Worm (Caenorhabditis elegans) whole organism, L3 larva: ENCODE measurements around the gene T22D1.3.
A peak's percentile ranks its signal among the peaks of the same experiment; 100 is the strongest.

ENCODE experiments used
- R02D3.7 ChIP-seq: fragments of 150-350 bp; optimal IDR thresholded peaks from 2 replicates; lab custom pipeline; 2014; ENCODE audit warnings: missing biosample characterization, missing genetic modification characterization
- ZK546.5 ChIP-seq: sonication (generic microtip); optimal IDR thresholded peaks from 2 replicates; lab custom pipeline; 2017; ENCODE audit warnings: missing biosample characterization, missing genetic modification characterization
- aly-2 ChIP-seq: fragments of 150-350 bp; optimal IDR thresholded peaks from 2 replicates; lab custom pipeline; 2014; ENCODE audit warnings: missing biosample characterization, missing genetic modification characterization
- ama-1 ChIP-seq: fragments of 150-350 bp; optimal IDR thresholded peaks from 2 replicates; lab custom pipeline; 2018
- ceh-16 ChIP-seq: sonication (generic microtip); optimal IDR thresholded peaks from 2 replicates; lab custom pipeline; 2017; ENCODE audit warnings: missing biosample characterization, missing genetic modification characterization
- ceh-28 ChIP-seq: fragments of 150-350 bp; optimal IDR thresholded peaks from 2 replicates; lab custom pipeline; 2014; ENCODE audit warnings: missing biosample characterization, missing genetic modification reagents, missing genetic modification characterization
- ceh-9 ChIP-seq: sonication (generic microtip); optimal IDR thresholded peaks from 2 replicates; lab custom pipeline; 2018; ENCODE audit warnings: missing biosample characterization, missing genetic modification characterization
- egl-27 ChIP-seq: sonication (generic microtip); optimal IDR thresholded peaks from 4 replicates; lab custom pipeline; 2017; ENCODE audit warnings: missing biosample characterization, missing genetic modification reagents, missing genetic modification characterization
- egl-5 ChIP-seq: fragments of 150-350 bp; optimal IDR thresholded peaks from 2 replicates; lab custom pipeline; 2017; ENCODE audit warnings: missing biosample characterization, missing genetic modification reagents, missing genetic modification characterization, inconsistent platforms
- elt-2 ChIP-seq: sonication (generic microtip); optimal IDR thresholded peaks from 2 replicates; lab custom pipeline; 2016; ENCODE audit warnings: missing genetic modification reagents, mild to moderate bottlenecking, missing genetic modification characterization, missing compliant biosample characterization
- eor-1 ChIP-seq, 2 experiments: fragments of 150-350 bp; optimal IDR thresholded peaks; 2 replicates each; lab custom pipeline; 2014 to 2018; ENCODE audit warnings: missing biosample characterization in 2 of 2, missing genetic modification characterization in 2 of 2
- fkh-10 ChIP-seq: sonication (generic microtip); optimal IDR thresholded peaks from 2 replicates; lab custom pipeline; 2017; ENCODE audit warnings: missing biosample characterization, missing genetic modification reagents, missing genetic modification characterization
- fkh-2 ChIP-seq: fragments of 150-350 bp; optimal IDR thresholded peaks from 2 replicates; lab custom pipeline; 2014; ENCODE audit warnings: missing biosample characterization, missing genetic modification reagents, missing genetic modification characterization
- hmg-11 ChIP-seq: sonication (generic microtip); optimal IDR thresholded peaks from 2 replicates; lab custom pipeline; 2016; ENCODE audit warnings: missing genetic modification characterization, missing compliant biosample characterization
- lin-15B ChIP-seq: fragments of 150-350 bp; optimal IDR thresholded peaks from 2 replicates; lab custom pipeline; 2014; ENCODE audit warnings: missing biosample characterization, missing genetic modification characterization
- lin-39 ChIP-seq: fragments of 150-350 bp; optimal IDR thresholded peaks from 2 replicates; lab custom pipeline; 2018; ENCODE audit warnings: missing biosample characterization, missing genetic modification reagents, missing genetic modification characterization
- lsy-12 ChIP-seq: sonication (generic microtip); optimal IDR thresholded peaks from 2 replicates; lab custom pipeline; 2016; ENCODE audit warnings: mild to moderate bottlenecking, missing genetic modification characterization, missing compliant biosample characterization
- mdl-1 ChIP-seq: fragments of 150-350 bp; optimal IDR thresholded peaks from 2 replicates; lab custom pipeline; 2014; ENCODE audit warnings: missing biosample characterization, missing genetic modification characterization
- mml-1 ChIP-seq: fragments of 150-350 bp; sonication (generic microtip); optimal IDR thresholded peaks from 3 replicates; lab custom pipeline; 2014; ENCODE audit warnings: missing biosample characterization, missing genetic modification characterization
- nfya-1 ChIP-seq: sonication (generic microtip); optimal IDR thresholded peaks from 2 replicates; lab custom pipeline; 2017; ENCODE audit warnings: missing genetic modification characterization, mild to moderate bottlenecking, missing compliant biosample characterization, antibody characterized with exemption, moderate library complexity; ENCODE audit not compliant: insufficient read depth
- nhr-11 ChIP-seq: fragments of 150-350 bp; optimal IDR thresholded peaks from 2 replicates; lab custom pipeline; 2014; ENCODE audit warnings: missing biosample characterization, missing genetic modification characterization
- nhr-23 ChIP-seq: fragments of 150-350 bp; optimal IDR thresholded peaks from 2 replicates; lab custom pipeline; 2014; ENCODE audit warnings: missing biosample characterization, missing genetic modification reagents, missing genetic modification characterization
- nhr-237 ChIP-seq: fragments of 150-350 bp; optimal IDR thresholded peaks from 2 replicates; lab custom pipeline; 2014; ENCODE audit warnings: missing biosample characterization, missing genetic modification characterization
- nhr-25 ChIP-seq: sonication (generic microtip); optimal IDR thresholded peaks from 2 replicates; lab custom pipeline; 2017; ENCODE audit warnings: missing biosample characterization, missing genetic modification characterization
- nhr-28 ChIP-seq: fragments of 150-350 bp; optimal IDR thresholded peaks from 2 replicates; lab custom pipeline; 2014; ENCODE audit warnings: missing biosample characterization, missing genetic modification characterization
- nhr-43 ChIP-seq: sonication (generic microtip); optimal IDR thresholded peaks from 2 replicates; lab custom pipeline; 2016; ENCODE audit warnings: mild to moderate bottlenecking, missing genetic modification characterization, missing compliant biosample characterization; ENCODE audit not compliant: poor library complexity, severe bottlenecking
- nhr-67 ChIP-seq: fragments of 150-350 bp; optimal IDR thresholded peaks from 2 replicates; lab custom pipeline; 2014; ENCODE audit warnings: missing biosample characterization, missing genetic modification characterization
- nhr-76 ChIP-seq: fragments of 150-350 bp; sonication (generic microtip); optimal IDR thresholded peaks from 5 replicates; lab custom pipeline; 2014; ENCODE audit warnings: missing biosample characterization, missing genetic modification characterization
- pha-4 ChIP-seq: fragments of 150-350 bp; optimal IDR thresholded peaks from 2 replicates; lab custom pipeline; 2014; ENCODE audit warnings: missing biosample characterization, missing genetic modification reagents, missing genetic modification characterization
- pqm-1 ChIP-seq: fragments of 150-350 bp; optimal IDR thresholded peaks from 2 replicates; lab custom pipeline; 2017; ENCODE audit warnings: missing biosample characterization, missing genetic modification characterization, inconsistent platforms
- sea-2 ChIP-seq: fragments of 150-350 bp; sonication (generic microtip); optimal IDR thresholded peaks from 4 replicates; lab custom pipeline; 2014; ENCODE audit warnings: missing biosample characterization, missing genetic modification reagents, missing genetic modification characterization
- skn-1 ChIP-seq: fragments of 150-350 bp; optimal IDR thresholded peaks from 2 replicates; lab custom pipeline; 2014; ENCODE audit warnings: missing biosample characterization, missing genetic modification characterization
- snpc-4 ChIP-seq: fragments of 150-350 bp; optimal IDR thresholded peaks from 2 replicates; lab custom pipeline; 2014; ENCODE audit warnings: missing biosample characterization, missing genetic modification characterization
- tbx-2 ChIP-seq: sonication (generic microtip); optimal IDR thresholded peaks from 2 replicates; lab custom pipeline; 2016; ENCODE audit warnings: mild to moderate bottlenecking, missing genetic modification characterization, missing compliant biosample characterization
- unc-39 ChIP-seq: sonication (generic microtip); optimal IDR thresholded peaks from 4 replicates; lab custom pipeline; 2017; ENCODE audit warnings: missing biosample characterization, missing genetic modification characterization
- unc-62 ChIP-seq: fragments of 150-350 bp; sonication (generic microtip); optimal IDR thresholded peaks from 4 replicates; lab custom pipeline; 2014; ENCODE audit warnings: missing biosample characterization, missing genetic modification reagents, missing genetic modification characterization

T22D1.3 gene

DNA sequence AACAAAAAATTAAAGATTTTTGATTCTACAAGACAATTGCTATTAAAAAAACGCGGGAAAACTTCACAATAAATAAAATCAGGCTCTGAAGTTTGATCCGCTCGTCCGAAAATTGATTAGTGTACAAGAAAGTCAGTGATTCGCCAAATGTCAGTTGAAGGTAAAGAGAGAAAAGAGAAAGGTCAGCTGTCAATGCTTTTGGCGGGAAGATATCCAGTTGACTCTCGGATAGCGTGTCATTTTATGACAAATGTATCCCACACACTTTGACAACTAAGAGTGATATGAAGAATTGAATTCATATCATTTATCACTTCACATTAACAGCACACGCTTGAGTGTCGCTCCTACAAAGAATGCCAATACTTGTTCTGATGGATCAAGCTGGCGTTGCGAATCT lies 33.5 kb downstream of the T22D1.3 start:
- TF ChIP-seq nhr-23 (no peak), mdl-1 (tag; lab: Kevin White, UChicago) (no peak), lsy-12 (tag; lab: Kevin White, UChicago) (no peak), snpc-4 (tag; lab: Kevin White, UChicago) (no peak), pha-4 (tag; lab: Kevin White, UChicago) (no peak), egl-5 (tag; lab: Kevin White, UChicago) (no peak), aly-2 (no peak), lin-39 (tag; lab: Kevin White, UChicago) (peak; percentile 7), nhr-237 (tag; lab: Kevin White, UChicago) (no peak), hmg-11 (tag; lab: Kevin White, UChicago) (no peak), ama-1 (lab: Kevin White, UChicago) (no peak), egl-27 (tag; lab: Kevin White, UChicago) (no peak), mml-1 (no peak), pqm-1 (tag; lab: Kevin White, UChicago) (no peak), nfya-1 (tag; lab: Kevin White, UChicago) (peak; percentile 22), ceh-16 (tag; lab: Kevin White, UChicago) (no peak)

- TF ChIP-seq pha-4 (tag; lab: Kevin White, UChicago) (no peak), nhr-25 (tag; lab: Kevin White, UChicago) (no peak), ceh-16 (tag; lab: Kevin White, UChicago) (no peak), unc-39 (tag; lab: Kevin White, UChicago) (no peak), fkh-10 (no peak), eor-1 (tag; optimal IDR thresholded peaks at IDR 0.05; lab: Kevin White, UChicago) (no peak), ceh-9 (no peak), skn-1 (tag; lab: Kevin White, UChicago) (no peak), lin-15B (tag; lab: Kevin White, UChicago) (no peak), lin-39 (tag; lab: Kevin White, UChicago) (no peak), ZK546.5 (no peak), sea-2 (GFP tag; lab: Kevin White, UChicago) (no peak), hmg-11 (tag; lab: Kevin White, UChicago) (no peak), R02D3.7 (tag; lab: Kevin White, UChicago) (no peak), egl-27 (tag; lab: Kevin White, UChicago) (no peak), lsy-12 (tag; lab: Kevin White, UChicago) (no peak)
- TF ChIP-seq, all 47 proteins: peak for 0
Measured at ce11 chrIV:6951259-6951658, 37.9 kb downstream of the T22D1.3 start.

- TF ChIP-seq nhr-28 (no peak), elt-2 (tag; lab: Kevin White, UChicago) (no peak), nhr-43 (no peak), tbx-2 (tag; lab: Kevin White, UChicago) (no peak), nhr-11 (tag; lab: Kevin White, UChicago) (no peak), fkh-2 (tag; lab: Kevin White, UChicago) (no peak), egl-5 (tag; lab: Kevin White, UChicago) (no peak), ceh-9 (no peak), unc-39 (tag; lab: Kevin White, UChicago) (no peak), lin-15B (tag; lab: Kevin White, UChicago) (peak; percentile 13), lin-39 (tag; lab: Kevin White, UChicago) (no peak), nhr-25 (tag; lab: Kevin White, UChicago) (no peak), hmg-11 (tag; lab: Kevin White, UChicago) (no peak), ceh-28 (tag; lab: Kevin White, UChicago) (no peak), nhr-23 (no peak), ZK546.5 (no peak), nfya-1 (tag; lab: Kevin White, UChicago) (peak; percentile 23), unc-62 (no peak), nhr-67 (no peak), ceh-16 (tag; lab: Kevin White, UChicago) (no peak), fkh-10 (peak; percentile 90), egl-27 (tag; lab: Kevin White, UChicago) (no peak)
Measured at ce11 chrIV:6954682-6955081, 41.3 kb downstream of the T22D1.3 start.

DNA sequence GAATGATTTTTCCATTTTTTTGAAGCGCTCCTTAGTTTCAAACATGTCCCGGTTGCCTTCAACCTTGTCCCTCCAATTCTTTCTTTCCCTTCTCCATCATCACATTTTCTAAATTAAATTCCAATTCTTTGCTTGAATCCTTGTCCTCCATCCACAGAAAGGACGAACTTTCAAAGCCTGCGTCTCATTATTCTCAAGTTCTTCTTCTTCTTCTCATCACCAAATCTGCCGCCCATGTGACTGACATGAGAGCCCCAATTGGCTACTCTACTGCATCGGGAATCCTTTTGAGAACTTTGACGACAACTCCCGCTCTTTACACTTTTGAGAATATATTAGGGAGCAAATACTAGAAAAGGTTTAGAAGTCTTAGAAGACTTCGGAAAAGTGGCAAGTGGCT lies 43.3 kb downstream of the T22D1.3 start:
- TF ChIP-seq fkh-10 (peak; percentile 92), nhr-76 (tag; lab: Kevin White, UChicago) (no peak), nfya-1 (tag; lab: Kevin White, UChicago) (peak; percentile 78), aly-2 (no peak)
